Fruit fly (Drosophila melanogaster) whole organism, embryonic: Measurements from ENCODE around the gene CG9503.
A peak's percentile ranks its signal among the peaks of the same experiment; 100 is the strongest.

ENCODE experiments used
- Abd-B ChIP-seq: fragments of 200-800 bp; sonication (Bioruptor generic); optimal IDR thresholded peaks from 2 replicates; lab custom pipeline; 2018; ENCODE audit warnings: missing biosample characterization, mild to moderate bottlenecking, missing genetic modification characterization, moderate library complexity
- Asciz ChIP-seq: fragments of 200-800 bp; sonication (Bioruptor generic); optimal IDR thresholded peaks from 2 replicates; lab custom pipeline; 2017; ENCODE audit warnings: missing biosample characterization, mild to moderate bottlenecking, missing genetic modification characterization, missing genetic modification reagents
- CG10209 ChIP-seq: fragments of 200-800 bp; sonication (Bioruptor generic); optimal IDR thresholded peaks from 3 replicates; lab custom pipeline; 2017; ENCODE audit warnings: missing biosample characterization, mild to moderate bottlenecking, missing genetic modification characterization, missing genetic modification reagents
- CG10274 ChIP-seq: fragments of 200-800 bp; sonication (Bioruptor generic); optimal IDR thresholded peaks from 3 replicates; lab custom pipeline; 2017; ENCODE audit warnings: missing biosample characterization, mild to moderate bottlenecking, missing genetic modification characterization
- CG11398 ChIP-seq: fragments of 200-800 bp; sonication (Bioruptor generic); optimal IDR thresholded peaks from 2 replicates; lab custom pipeline; 2016; ENCODE audit warnings: missing biosample characterization, missing genetic modification characterization
- CG11504 ChIP-seq: fragments of 200-800 bp; sonication (Bioruptor generic); optimal IDR thresholded peaks from 3 replicates; lab custom pipeline; 2019; ENCODE audit warnings: missing biosample characterization, mild to moderate bottlenecking, missing genetic modification characterization, moderate library complexity
- CG13894 ChIP-seq: fragments of 200-800 bp; sonication (Bioruptor generic); optimal IDR thresholded peaks from 3 replicates; lab custom pipeline; 2018; ENCODE audit warnings: missing biosample characterization, mild to moderate bottlenecking, missing genetic modification characterization, moderate library complexity
- CG15269 ChIP-seq: fragments of 200-800 bp; sonication (Bioruptor generic); optimal IDR thresholded peaks from 2 replicates; lab custom pipeline; 2018; ENCODE audit warnings: missing biosample characterization, mild to moderate bottlenecking, missing genetic modification characterization, moderate library complexity
- CG17568 ChIP-seq: fragments of 200-800 bp; sonication (Bioruptor generic); optimal IDR thresholded peaks from 2 replicates; lab custom pipeline; 2018; ENCODE audit warnings: missing biosample characterization, mild to moderate bottlenecking, missing genetic modification characterization, moderate library complexity
- CG18764 ChIP-seq: fragments of 200-800 bp; sonication (Bioruptor generic); optimal IDR thresholded peaks from 3 replicates; lab custom pipeline; 2016; ENCODE audit warnings: missing biosample characterization, missing genetic modification characterization
- CG2889 ChIP-seq: fragments of 200-800 bp; sonication (Bioruptor generic); IDR thresholded peaks from 3 replicates; pipeline ENCODE4 v1.3.6; 2022; ENCODE audit warnings: missing biosample characterization, missing genetic modification characterization
- CG31365 ChIP-seq: fragments of 200-800 bp; sonication (Bioruptor generic); optimal IDR thresholded peaks from 2 replicates; lab custom pipeline; 2018; ENCODE audit warnings: missing biosample characterization, mild to moderate bottlenecking, missing genetic modification characterization
- CG3407 ChIP-seq: fragments of 200-800 bp; sonication (Bioruptor generic); optimal IDR thresholded peaks from 2 replicates; lab custom pipeline; 2018; ENCODE audit warnings: missing biosample characterization, mild to moderate bottlenecking, missing genetic modification characterization
- CG42726 ChIP-seq: fragments of 200-800 bp; sonication (Bioruptor generic); IDR thresholded peaks from 2 replicates; pipeline ENCODE4 v1.3.6; 2022; ENCODE audit warnings: missing biosample characterization, missing genetic modification characterization; ENCODE audit not compliant: partially characterized antibody
- CG4360 ChIP-seq: fragments of 200-800 bp; sonication (Bioruptor generic); IDR thresholded peaks from 2 replicates; pipeline ENCODE4 v1.3.6; 2022; ENCODE audit warnings: missing biosample characterization, missing genetic modification characterization
- CG4707 ChIP-seq: fragments of 200-800 bp; sonication (Bioruptor generic); optimal IDR thresholded peaks from 2 replicates; lab custom pipeline; 2018; ENCODE audit warnings: missing biosample characterization, mild to moderate bottlenecking, missing genetic modification characterization, moderate library complexity
- CG5245 ChIP-seq: fragments of 200-800 bp; sonication (Bioruptor generic); optimal IDR thresholded peaks from 3 replicates; lab custom pipeline; 2016; ENCODE audit warnings: missing biosample characterization, missing genetic modification characterization
- CG6813 ChIP-seq: fragments of 200-800 bp; sonication (Bioruptor generic); optimal IDR thresholded peaks from 2 replicates; lab custom pipeline; 2017; ENCODE audit warnings: missing biosample characterization, missing genetic modification characterization, mild to moderate bottlenecking, moderate library complexity, missing genetic modification reagents
- CG9727 ChIP-seq: fragments of 200-800 bp; sonication (Bioruptor generic); optimal IDR thresholded peaks from 3 replicates; lab custom pipeline; 2017; ENCODE audit warnings: missing biosample characterization, mild to moderate bottlenecking, missing genetic modification characterization
- CHES-1-like ChIP-seq: fragments of 200-800 bp; sonication (Bioruptor generic); optimal IDR thresholded peaks from 2 replicates; lab custom pipeline; 2016; ENCODE audit warnings: missing biosample characterization, missing genetic modification characterization
- CkIIα-i1 ChIP-seq: fragments of 200-800 bp; sonication (Bioruptor generic); IDR thresholded peaks from 2 replicates; pipeline ENCODE4 v1.3.6; 2022; ENCODE audit warnings: missing biosample characterization, missing genetic modification characterization
- Dip3 ChIP-seq: fragments of 200-800 bp; sonication (Bioruptor generic); optimal IDR thresholded peaks from 3 replicates; lab custom pipeline; 2016; ENCODE audit warnings: missing biosample characterization, missing genetic modification characterization
- Dref ChIP-seq: fragments of 200-800 bp; sonication (Bioruptor generic); IDR thresholded peaks from 2 replicates; pipeline ENCODE4 v1.3.6; 2022; ENCODE audit warnings: missing biosample characterization, missing genetic modification characterization
- HmgD ChIP-seq: fragments of 200-800 bp; sonication (Bioruptor generic); optimal IDR thresholded peaks from 3 replicates; lab custom pipeline; 2016; ENCODE audit warnings: missing biosample characterization, missing genetic modification characterization
- Hr78 ChIP-seq, 2 experiments: fragments of 200-800 bp in 1 of 2; fragments of >200 bp in 1 of 2; sonication (Bioruptor generic) in 1 of 2; optimal IDR thresholded peaks; 2 replicates each; lab custom pipeline; 2017 to 2019; ENCODE audit warnings: missing biosample characterization in 2 of 2, missing genetic modification characterization in 2 of 2, mild to moderate bottlenecking in 1 of 2, moderate library complexity in 1 of 2
- Meics ChIP-seq: fragments of 200-800 bp; sonication (Bioruptor generic); optimal IDR thresholded peaks from 2 replicates; lab custom pipeline; 2017; ENCODE audit warnings: missing biosample characterization, mild to moderate bottlenecking, missing genetic modification characterization
- Ssrp ChIP-seq: fragments of 200-800 bp; sonication (Bioruptor generic); optimal IDR thresholded peaks from 2 replicates; lab custom pipeline; 2018; ENCODE audit warnings: missing biosample characterization, mild to moderate bottlenecking, missing genetic modification characterization, moderate library complexity
- bbx ChIP-seq: fragments of 200-800 bp; sonication (Bioruptor generic); IDR thresholded peaks from 2 replicates; pipeline ENCODE4 v1.3.6; 2022; ENCODE audit warnings: missing biosample characterization, missing genetic modification characterization; ENCODE audit not compliant: partially characterized antibody
- bowl ChIP-seq: fragments of 200-800 bp; sonication (Bioruptor generic); IDR thresholded peaks from 2 replicates; pipeline ENCODE4 v1.3.6; 2022; ENCODE audit warnings: missing biosample characterization, missing genetic modification characterization
- bsh ChIP-seq, 2 experiments: fragments of 200-800 bp; sonication (Bioruptor generic); optimal IDR thresholded peaks; 2 replicates each; lab custom pipeline; 2017 to 2018; ENCODE audit warnings: mild to moderate bottlenecking in 2 of 2, missing biosample characterization in 2 of 2, missing genetic modification characterization in 2 of 2, moderate library complexity in 1 of 2
- cwo ChIP-seq: fragments of 200-800 bp; sonication (Bioruptor generic); optimal IDR thresholded peaks from 3 replicates; lab custom pipeline; 2017; ENCODE audit warnings: missing biosample characterization, missing genetic modification characterization, mild to moderate bottlenecking, moderate library complexity, missing genetic modification reagents
- dati ChIP-seq: fragments of 200-800 bp; sonication (Bioruptor generic); IDR thresholded peaks from 2 replicates; pipeline ENCODE4 v1.3.6; 2022; ENCODE audit warnings: missing biosample characterization, missing genetic modification characterization
- dmrt11E ChIP-seq: fragments of 200-800 bp; sonication (Bioruptor generic); optimal IDR thresholded peaks from 3 replicates; lab custom pipeline; 2018; ENCODE audit warnings: missing biosample characterization, mild to moderate bottlenecking, missing genetic modification characterization, moderate library complexity
- en ChIP-seq: fragments of 200-800 bp; sonication (Bioruptor generic); optimal IDR thresholded peaks from 2 replicates; lab custom pipeline; 2016; ENCODE audit warnings: missing biosample characterization, missing genetic modification characterization
- fd96Cb ChIP-seq: fragments of 200-800 bp; sonication (Bioruptor generic); optimal IDR thresholded peaks from 2 replicates; lab custom pipeline; 2018; ENCODE audit warnings: missing biosample characterization, mild to moderate bottlenecking, missing genetic modification characterization, moderate library complexity
- grau ChIP-seq: fragments of 200-800 bp; optimal IDR thresholded peaks from 3 replicates; lab custom pipeline; 2019; ENCODE audit warnings: missing biosample characterization, mild to moderate bottlenecking, missing genetic modification characterization, moderate library complexity
- gsb-n ChIP-seq: fragments of 200-800 bp; sonication (Bioruptor generic); optimal IDR thresholded peaks from 3 replicates; lab custom pipeline; 2018; ENCODE audit warnings: missing biosample characterization, mild to moderate bottlenecking, missing genetic modification characterization
- gt ChIP-seq: fragments of 200-800 bp; sonication (Bioruptor generic); IDR thresholded peaks from 2 replicates; pipeline ENCODE4 v1.3.6; 2022; ENCODE audit warnings: missing biosample characterization, missing genetic modification characterization
- ham ChIP-seq: fragments of 200-800 bp; sonication (Bioruptor generic); IDR thresholded peaks from 2 replicates; pipeline ENCODE4 v1.3.6; 2022; ENCODE audit warnings: missing biosample characterization, missing genetic modification characterization
- kay ChIP-seq: fragments of 200-800 bp; sonication (Bioruptor generic); optimal IDR thresholded peaks from 2 replicates; lab custom pipeline; 2016; ENCODE audit warnings: missing biosample characterization, missing genetic modification characterization
- lmd ChIP-seq: fragments of 200-800 bp; sonication (Bioruptor generic); IDR thresholded peaks from 2 replicates; pipeline ENCODE4 v1.3.6; 2022; ENCODE audit warnings: missing biosample characterization, missing genetic modification characterization
- mirr ChIP-seq: fragments of 200-800 bp; sonication (Bioruptor generic); optimal IDR thresholded peaks from 3 replicates; lab custom pipeline; 2018; ENCODE audit warnings: missing biosample characterization, mild to moderate bottlenecking, missing genetic modification characterization
- nerfin-2 ChIP-seq: fragments of 200-800 bp; sonication (Bioruptor generic); IDR thresholded peaks from 2 replicates; pipeline ENCODE4 v1.3.6; 2022; ENCODE audit warnings: missing biosample characterization, missing genetic modification characterization; ENCODE audit not compliant: partially characterized antibody
- pros ChIP-seq: fragments of 200-800 bp; sonication (Bioruptor generic); optimal IDR thresholded peaks from 3 replicates; lab custom pipeline; 2019; ENCODE audit warnings: missing biosample characterization, mild to moderate bottlenecking, missing genetic modification characterization, moderate library complexity
- salm ChIP-seq: fragments of 200-800 bp; sonication (Bioruptor generic); optimal IDR thresholded peaks from 2 replicates; lab custom pipeline; 2018; ENCODE audit warnings: missing biosample characterization, mild to moderate bottlenecking, missing genetic modification characterization
- sd ChIP-seq: fragments of 200-800 bp; sonication (Bioruptor generic); optimal IDR thresholded peaks from 3 replicates; lab custom pipeline; 2018; ENCODE audit warnings: missing biosample characterization, mild to moderate bottlenecking, missing genetic modification characterization, moderate library complexity
- sr ChIP-seq: fragments of 200-800 bp; sonication (Bioruptor generic); IDR thresholded peaks from 3 replicates; pipeline ENCODE4 v1.3.6; 2022; ENCODE audit warnings: missing biosample characterization, missing genetic modification characterization
- sug ChIP-seq: fragments of 200-800 bp; optimal IDR thresholded peaks from 2 replicates; lab custom pipeline; 2019; ENCODE audit warnings: missing biosample characterization, mild to moderate bottlenecking, missing genetic modification characterization, moderate library complexity
- trem ChIP-seq: fragments of 200-800 bp; optimal IDR thresholded peaks from 3 replicates; lab custom pipeline; 2019; ENCODE audit warnings: missing biosample characterization, mild to moderate bottlenecking, missing genetic modification characterization, moderate library complexity
- zen2 ChIP-seq: fragments of 200-800 bp; sonication (Bioruptor generic); IDR thresholded peaks from 3 replicates; pipeline ENCODE4 v1.3.6; 2022; ENCODE audit warnings: missing biosample characterization, missing genetic modification characterization; ENCODE audit not compliant: partially characterized antibody

Gene CG9503

DNA sequence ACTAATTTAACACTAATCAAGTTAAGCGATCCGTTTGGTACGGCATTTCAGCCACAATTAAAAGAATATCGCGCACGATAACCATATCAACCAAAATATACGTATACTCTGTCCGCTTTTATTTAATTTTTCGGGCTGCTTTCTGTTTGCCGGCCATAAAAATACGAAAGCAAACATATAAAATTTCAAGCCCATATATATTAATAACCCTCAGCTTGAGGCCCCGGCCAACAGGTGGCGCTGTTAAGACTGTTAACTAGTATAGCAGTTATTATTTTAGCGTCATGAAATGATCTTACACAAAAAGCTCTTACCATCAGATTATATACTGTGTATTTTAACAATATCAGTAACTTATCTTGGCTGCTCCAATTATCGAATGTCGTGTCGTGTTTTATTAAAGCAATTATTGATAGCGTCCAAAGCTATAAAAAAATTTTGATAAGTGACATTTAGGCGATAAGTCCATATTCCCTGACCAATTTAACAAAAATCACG lies 4.5 kb downstream of the CG9503 start, which contains the start of gene Eo (continued):
- TF ChIP-seq salm (tag; lab: Kevin White, UChicago) (peak; percentile 59), nerfin-2 (no peak), CG10274 (GFP tag; lab: Kevin White, UChicago) (no peak), bbx (GFP tag; lab: Robert Waterston, UW) (no peak), CG9727 (GFP tag; lab: Kevin White, UChicago) (no peak), mirr (GFP tag; lab: Kevin White, UChicago) (peak; percentile 66), CG42726 (no peak), en (GFP tag; lab: Kevin White, UChicago) (no peak), CG11504 (tag; lab: Kevin White, UChicago) (peak; percentile 27), CG4707 (GFP tag; lab: Kevin White, UChicago) (no peak), Dref (GFP tag; lab: Robert Waterston, UW) (no peak), Asciz (GFP tag; lab: Kevin White, UChicago) (no peak), CkIIα-i1 (GFP tag; lab: Robert Waterston, UW) (no peak), CG6813 (GFP tag; lab: Kevin White, UChicago) (peak; percentile 23), CG3407 (GFP tag; lab: Kevin White, UChicago) (no peak), CG18764 (GFP tag; lab: Kevin White, UChicago) (no peak), CG4360 (GFP tag; lab: Robert Waterston, UW) (no peak), bsh (GFP tag; optimal IDR thresholded peaks at IDR 0.05; lab: Kevin White, UChicago) (peak in 1 of 2 experiments; percentile 6), CG5245 (no peak), CG31365 (tag; lab: Kevin White, UChicago) (no peak), zen2 (GFP tag; lab: Robert Waterston, UW) (no peak), CG15269 (tag; lab: Kevin White, UChicago) (peak; percentile 20), dati (GFP tag; lab: Robert Waterston, UW) (no peak), CG11398 (GFP tag; lab: Kevin White, UChicago) (no peak), sr (GFP tag; lab: Robert Waterston, UW) (no peak), gt (GFP tag; lab: Robert Waterston, UW) (no peak), cwo (GFP tag; lab: Kevin White, UChicago) (no peak), CG17568 (no peak), sd (peak; percentile 14), bowl (GFP tag; lab: Robert Waterston, UW) (no peak), ham (GFP tag; lab: Robert Waterston, UW) (no peak), CG10209 (GFP tag; lab: Kevin White, UChicago) (no peak), grau (peak; percentile 5), Dip3 (GFP tag; lab: Kevin White, UChicago) (no peak), lmd (no peak), CG13894 (no peak), kay (no peak), CG2889 (GFP tag; lab: Robert Waterston, UW) (no peak), Abd-B (peak; percentile 25), HmgD (GFP tag; lab: Kevin White, UChicago) (no peak), Meics (GFP tag; lab: Kevin White, UChicago) (peak; percentile 8), CHES-1-like (GFP tag; lab: Kevin White, UChicago) (no peak), fd96Cb (no peak), sug (tag; lab: Kevin White, UChicago) (peak; percentile 38), gsb-n (tag; lab: Kevin White, UChicago) (no peak), Ssrp (tag; lab: Kevin White, UChicago) (no peak), trem (tag; lab: Kevin White, UChicago) (no peak), Hr78 (GFP tag; optimal IDR thresholded peaks at IDR 0.05; lab: Kevin White, UChicago) (no peak), pros (no peak), dmrt11E (no peak)
